Fruit fly (Drosophila melanogaster) Kc167 (cell line): ENCODE data around the gene CG3036.

Experiments used
- Sin3A ChIP-seq: fragments of >200 bp; optimal IDR thresholded peaks from 2 replicates; lab custom pipeline; 2018; ENCODE audit warnings: missing external identifiers
- h ChIP-seq: fragments of >200 bp; optimal IDR thresholded peaks from 3 replicates; lab custom pipeline; 2018; ENCODE audit warnings: missing external identifiers
- insv ChIP-seq: fragments of >200 bp; optimal IDR thresholded peaks from 3 replicates; lab custom pipeline; 2018; ENCODE audit warnings: missing external identifiers
- psq ChIP-seq: fragments of >200 bp; optimal IDR thresholded peaks from 2 replicates; lab custom pipeline; 2017; ENCODE audit warnings: missing external identifiers

DNA sequence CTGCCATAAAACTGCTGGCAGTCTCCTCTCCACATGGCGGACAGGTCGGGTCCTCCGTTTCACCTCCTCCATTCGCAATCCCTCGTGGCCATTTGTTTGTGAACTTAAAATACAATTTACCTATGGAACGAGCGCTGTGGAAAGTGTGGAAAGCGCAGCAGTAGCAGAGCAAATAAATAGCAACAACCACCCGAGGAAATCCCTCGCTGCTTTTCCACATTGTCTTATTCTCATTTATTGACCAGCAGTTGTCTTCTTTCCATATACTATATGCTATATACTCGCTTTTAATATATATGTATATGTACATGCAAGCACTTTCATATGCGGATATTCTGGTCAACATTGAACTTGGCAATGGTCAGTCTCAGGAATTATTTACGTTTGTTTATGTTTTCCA lies 40.4 kb downstream of the CG3036 start, which contains the start of gene hoe1:
- TF ChIP-seq h (lab: Kevin White, UChicago): no peak
- TF ChIP-seq insv (lab: Kevin White, UChicago): no peak
- TF ChIP-seq Sin3A (lab: Kevin White, UChicago): no peak
- TF ChIP-seq psq (lab: Kevin White, UChicago): no peak
